Worm (Caenorhabditis elegans) whole organism, L1 larva: ENCODE measurements around the gene tra-2.

Source experiments
- F16B12.6 ChIP-seq: fragments of 150-350 bp; optimal IDR thresholded peaks from 2 replicates; lab custom pipeline; 2014; ENCODE audit warnings: missing biosample characterization, missing genetic modification characterization
- Y116A8C.19 ChIP-seq: sonication (generic microtip); optimal IDR thresholded peaks from 2 replicates; lab custom pipeline; 2016; ENCODE audit warnings: missing compliant biosample characterization, missing genetic modification characterization, borderline replicate concordance
- aly-2 ChIP-seq: fragments of 150-350 bp; optimal IDR thresholded peaks from 2 replicates; lab custom pipeline; 2014; ENCODE audit warnings: missing biosample characterization, missing genetic modification characterization
- blmp-1 ChIP-seq: fragments of 150-350 bp; optimal IDR thresholded peaks from 2 replicates; lab custom pipeline; 2014; ENCODE audit warnings: missing biosample characterization, missing genetic modification characterization
- ceh-88 ChIP-seq: fragments of 200-800 bp; sonication (Bioruptor generic); IDR thresholded peaks from 2 replicates; pipeline ENCODE4 v1.3.6; 2022; ENCODE audit warnings: missing genetic modification characterization, missing compliant biosample characterization
- ceh-90 ChIP-seq: sonication (generic microtip); optimal IDR thresholded peaks from 2 replicates; lab custom pipeline; 2016; ENCODE audit warnings: missing genetic modification characterization, missing compliant biosample characterization
- ces-1 ChIP-seq: fragments of 150-350 bp; optimal IDR thresholded peaks from 2 replicates; lab custom pipeline; 2014; ENCODE audit warnings: missing biosample characterization, missing genetic modification reagents, missing genetic modification characterization
- efl-1 ChIP-seq, 4 experiments: fragments of 150-350 bp; optimal IDR thresholded peaks in 3 of 4; peaks in 1 of 4; 1 replicate in 1 of 4; 2 replicates in 3 of 4; lab custom pipeline; 2014; ENCODE audit warnings: missing biosample characterization in 2 of 4, missing genetic modification characterization in 2 of 4, missing genetic modification reagents in 2 of 4
- egl-27 ChIP-seq, 2 experiments: fragments of 150-350 bp in 1 of 2; sonication (generic microtip); optimal IDR thresholded peaks; 3 replicates each; lab custom pipeline; 2017 to 2018; ENCODE audit warnings: missing biosample characterization in 2 of 2, missing genetic modification characterization in 2 of 2, missing genetic modification reagents in 2 of 2
- elt-2 ChIP-seq: sonication (generic microtip); optimal IDR thresholded peaks from 2 replicates; lab custom pipeline; 2016; ENCODE audit warnings: missing genetic modification characterization, mild to moderate bottlenecking, inconsistent platforms, missing compliant biosample characterization, missing genetic modification reagents
- elt-3 ChIP-seq, 6 experiments: fragments of 150-350 bp in 1 of 6; sonication (generic microtip); optimal IDR thresholded peaks; 2 replicates each; lab custom pipeline; 2017 to 2018; ENCODE audit warnings: missing biosample characterization in 6 of 6, missing genetic modification characterization in 6 of 6, inconsistent platforms in 1 of 6
- fkh-8 ChIP-seq: sonication (generic microtip); optimal IDR thresholded peaks from 2 replicates; lab custom pipeline; 2016; ENCODE audit warnings: mild to moderate bottlenecking, missing genetic modification characterization, missing compliant biosample characterization
- fos-1 ChIP-seq: fragments of 150-350 bp; optimal IDR thresholded peaks from 2 replicates; lab custom pipeline; 2014; ENCODE audit warnings: missing biosample characterization, missing genetic modification characterization
- grh-1 ChIP-seq: fragments of 200-800 bp; sonication (Bioruptor generic); IDR thresholded peaks from 2 replicates; pipeline ENCODE4 v1.3.6; 2022; ENCODE audit warnings: missing genetic modification reagents, missing genetic modification characterization, missing compliant biosample characterization
- irx-1 ChIP-seq: sonication (generic microtip); optimal IDR thresholded peaks from 2 replicates; lab custom pipeline; 2016; ENCODE audit warnings: missing genetic modification characterization, missing compliant biosample characterization
- isw-1 ChIP-seq: fragments of 200-800 bp; sonication (Bioruptor generic); IDR thresholded peaks from 2 replicates; pipeline ENCODE4 v1.3.6; 2022; ENCODE audit warnings: missing genetic modification characterization, missing compliant biosample characterization
- lin-13 ChIP-seq: fragments of 150-350 bp; optimal IDR thresholded peaks from 2 replicates; lab custom pipeline; 2014; ENCODE audit warnings: missing biosample characterization, missing genetic modification reagents, missing genetic modification characterization
- lin-14 ChIP-seq: fragments of 200-800 bp; sonication (Bioruptor generic); optimal IDR thresholded peaks from 2 replicates; lab custom pipeline; 2018; ENCODE audit warnings: mild to moderate bottlenecking, missing genetic modification characterization, moderate library complexity, missing compliant biosample characterization
- lin-35 ChIP-seq, 2 experiments: fragments of 150-350 bp; optimal IDR thresholded peaks; 2 replicates each; lab custom pipeline; 2014; ENCODE audit warnings: missing biosample characterization in 2 of 2, missing genetic modification characterization in 2 of 2, missing genetic modification reagents in 2 of 2
- lin-39 ChIP-seq: fragments of 150-350 bp; optimal IDR thresholded peaks from 2 replicates; lab custom pipeline; 2014; ENCODE audit warnings: missing biosample characterization, missing genetic modification reagents, missing genetic modification characterization
- mab-9 ChIP-seq: fragments of 200-800 bp; sonication (Bioruptor generic); IDR thresholded peaks from 2 replicates; pipeline ENCODE4 v1.3.6; 2022; ENCODE audit warnings: missing genetic modification reagents, missing genetic modification characterization, missing compliant biosample characterization
- mef-2 ChIP-seq: fragments of 150-350 bp; optimal IDR thresholded peaks from 2 replicates; lab custom pipeline; 2014; ENCODE audit warnings: missing biosample characterization, missing genetic modification characterization
- nhr-11 ChIP-seq: fragments of 150-350 bp; optimal IDR thresholded peaks from 2 replicates; lab custom pipeline; 2014; ENCODE audit warnings: missing biosample characterization, missing genetic modification characterization
- nhr-47 ChIP-seq: sonication (generic microtip); optimal IDR thresholded peaks from 2 replicates; lab custom pipeline; 2016; ENCODE audit warnings: mild to moderate bottlenecking, missing genetic modification characterization, moderate library complexity, missing compliant biosample characterization
- nhr-71 ChIP-seq: sonication (generic microtip); optimal IDR thresholded peaks from 2 replicates; lab custom pipeline; 2016; ENCODE audit warnings: mild to moderate bottlenecking, missing genetic modification characterization, moderate library complexity, missing compliant biosample characterization
- nhr-76 ChIP-seq: sonication (generic microtip); optimal IDR thresholded peaks from 2 replicates; lab custom pipeline; 2017; ENCODE audit warnings: missing biosample characterization, missing genetic modification characterization
- nhr-84 ChIP-seq: sonication (generic microtip); optimal IDR thresholded peaks from 2 replicates; lab custom pipeline; 2017; ENCODE audit warnings: missing biosample characterization, missing genetic modification characterization
- pag-3 ChIP-seq: sonication (generic microtip); optimal IDR thresholded peaks from 2 replicates; lab custom pipeline; 2017; ENCODE audit warnings: missing genetic modification characterization, mild to moderate bottlenecking, missing compliant biosample characterization, antibody characterized with exemption, borderline replicate concordance; ENCODE audit not compliant: insufficient read depth
- pax-3 ChIP-seq: fragments of 200-800 bp; sonication (Bioruptor generic); optimal IDR thresholded peaks from 2 replicates; lab custom pipeline; 2018; ENCODE audit warnings: mild to moderate bottlenecking, missing genetic modification characterization, moderate library complexity, missing compliant biosample characterization
- pqm-1 ChIP-seq: sonication (generic microtip); optimal IDR thresholded peaks from 3 replicates; lab custom pipeline; 2017; ENCODE audit warnings: missing biosample characterization, missing genetic modification characterization
- rnt-1 ChIP-seq: sonication (generic microtip); optimal IDR thresholded peaks from 2 replicates; lab custom pipeline; 2016; ENCODE audit warnings: mild to moderate bottlenecking, missing genetic modification characterization, moderate library complexity, missing compliant biosample characterization
- skn-1 ChIP-seq: fragments of 150-350 bp; optimal IDR thresholded peaks from 2 replicates; lab custom pipeline; 2014; ENCODE audit warnings: missing biosample characterization, missing genetic modification characterization
- snu-23 ChIP-seq: sonication (generic microtip); optimal IDR thresholded peaks from 2 replicates; lab custom pipeline; 2016; ENCODE audit warnings: missing genetic modification characterization, missing compliant biosample characterization
- sox-4 ChIP-seq: sonication (generic microtip); optimal IDR thresholded peaks from 2 replicates; lab custom pipeline; 2016; ENCODE audit warnings: missing genetic modification characterization, missing compliant biosample characterization
- sup-37 ChIP-seq: fragments of 200-800 bp; sonication (Bioruptor generic); optimal IDR thresholded peaks from 2 replicates; lab custom pipeline; 2018; ENCODE audit warnings: mild to moderate bottlenecking, missing genetic modification characterization, missing compliant biosample characterization
- swsn-7 ChIP-seq: sonication (generic microtip); optimal IDR thresholded peaks from 2 replicates; lab custom pipeline; 2016; ENCODE audit warnings: missing genetic modification characterization, missing compliant biosample characterization
- tlp-1 ChIP-seq: fragments of 150-350 bp; optimal IDR thresholded peaks from 2 replicates; lab custom pipeline; 2014; ENCODE audit warnings: missing biosample characterization, missing genetic modification characterization
- unc-98 ChIP-seq: fragments of 200-800 bp; sonication (Bioruptor generic); IDR thresholded peaks from 2 replicates; pipeline ENCODE4 v1.3.6; 2022; ENCODE audit warnings: missing genetic modification characterization, missing compliant biosample characterization
- vab-15 ChIP-seq: sonication (generic microtip); optimal IDR thresholded peaks from 2 replicates; lab custom pipeline; 2017; ENCODE audit warnings: missing genotype, mild to moderate bottlenecking, missing genetic modification characterization, missing compliant biosample characterization

Gene tra-2

ce11 chrII:6974011-6974410 is 8.5 kb upstream of the tra-2 start (continued):
- TF ChIP-seq pag-3 (tag; lab: Kevin White, UChicago), result no peak
- TF ChIP-seq irx-1 (tag; lab: Kevin White, UChicago), result no peak
- no peak for TF ChIP-seq unc-98

ce11 chrII:6973501-6973900 is 8.0 kb upstream of the tra-2 start, which contains the start of gene sod-1:
Gene sod-1 (minus strand): TSS chrII:6973887.
- TF ChIP-seq aly-2, result no peak
- no peak for TF ChIP-seq mab-9
- no peak for TF ChIP-seq Y116A8C.19
- peak; percentile 32 for TF ChIP-seq snu-23 (GFP tag; lab: Kevin White, UChicago)
- no peak for TF ChIP-seq grh-1 (GFP tag; lab: Robert Waterston, UW)
- peak in 1 of 2 experiments; percentile 25 for TF ChIP-seq lin-35 (GFP tag; optimal IDR thresholded peaks at IDR 0.05; lab: Kevin White, UChicago)
- TF ChIP-seq nhr-84 (tag; lab: Kevin White, UChicago), result no peak
- TF ChIP-seq fkh-8 (tag; lab: Kevin White, UChicago), result no peak
- no peak for TF ChIP-seq pqm-1 (tag; lab: Kevin White, UChicago)
- no peak for TF ChIP-seq ceh-90
- no peak for TF ChIP-seq sox-4
- TF ChIP-seq tlp-1 (tag; lab: Kevin White, UChicago), result no peak
- peak; percentile 75 for TF ChIP-seq skn-1 (tag; lab: Kevin White, UChicago)
- no peak for TF ChIP-seq ces-1 (GFP tag; lab: Kevin White, UChicago)
- TF ChIP-seq isw-1 (GFP tag; lab: Robert Waterston, UW), result no peak
- peak; percentile 24 for TF ChIP-seq lin-14 (GFP tag; lab: Kevin White, UChicago)
- peak; percentile 12 for TF ChIP-seq blmp-1 (tag; lab: Kevin White, UChicago)
- TF ChIP-seq pax-3 (tag; lab: Kevin White, UChicago), result no peak
- peak in 1 of 6 experiments; percentile 51 for TF ChIP-seq elt-3 (tag; optimal IDR thresholded peaks at IDR 0.05; lab: Kevin White, UChicago)
- peak; percentile 13 for TF ChIP-seq rnt-1 (tag; lab: Kevin White, UChicago)
- no peak for TF ChIP-seq F16B12.6 (tag; lab: Kevin White, UChicago)
- no peak for TF ChIP-seq lin-13 (GFP tag; lab: Kevin White, UChicago)
- no peak for TF ChIP-seq nhr-76
- no peak for TF ChIP-seq fos-1

ce11 chrII:6972185-6972737 is 6.8 kb upstream of the tra-2 start, which contains the start of gene art-1:
Gene art-1 (minus strand): TSS chrII:6972235.
- TF ChIP-seq efl-1 (optimal IDR thresholded peaks at IDR 0.05; lab: Kevin White, UChicago), result no peak
- peak in 1 of 2 experiments; percentile 64 for TF ChIP-seq efl-1 (GFP tag; optimal IDR thresholded peaks at IDR 0.05 in 1 of 2; lab: Kevin White, UChicago)
- no peak for TF ChIP-seq grh-1 (GFP tag; lab: Robert Waterston, UW)
- TF ChIP-seq nhr-71 (tag; lab: Kevin White, UChicago), result peak; percentile 1
- peak; percentile 26 for TF ChIP-seq elt-2 (tag; lab: Kevin White, UChicago)

- TF ChIP-seq lin-35 (GFP tag; optimal IDR thresholded peaks at IDR 0.05; lab: Kevin White, UChicago), result no peak
- no peak for TF ChIP-seq ceh-88 (GFP tag; lab: Robert Waterston, UW)
- TF ChIP-seq vab-15, result no peak
- no peak for TF ChIP-seq lin-39 (tag; lab: Kevin White, UChicago)
- TF ChIP-seq egl-27 (tag; optimal IDR thresholded peaks at IDR 0.05; lab: Kevin White, UChicago), result no peak
- TF ChIP-seq lin-14 (GFP tag; lab: Kevin White, UChicago), result no peak
- no peak for TF ChIP-seq ceh-90
- TF ChIP-seq lin-13 (GFP tag; lab: Kevin White, UChicago), result no peak
- TF ChIP-seq sup-37 (GFP tag; lab: Kevin White, UChicago), result no peak
- no peak for TF ChIP-seq mef-2 (tag; lab: Kevin White, UChicago)
- no peak for TF ChIP-seq irx-1 (tag; lab: Kevin White, UChicago)
- TF ChIP-seq swsn-7 (tag; lab: Kevin White, UChicago), result no peak
- TF ChIP-seq nhr-11, result no peak
- TF ChIP-seq nhr-47 (tag; lab: Kevin White, UChicago), result no peak
- TF ChIP-seq, all 84 proteins: peak for 0
Observed at ce11 chrII:6970515-6970914, 5.0 kb upstream of the tra-2 start, which contains the start of gene C15F1.5. Gene C15F1.5 (minus strand): TSS chrII:6970615.
